Worm (Caenorhabditis elegans) whole organism, young adult: ENCODE data around the gene Y75B8A.63.
A peak's percentile ranks its signal among the peaks of the same experiment; 100 is the strongest.

Source experiments
- B0035.1 ChIP-seq: sonication (generic microtip); optimal IDR thresholded peaks from 2 replicates; lab custom pipeline; 2016; ENCODE audit warnings: missing genetic modification characterization, mild to moderate bottlenecking, missing compliant biosample characterization, missing genotype, missing genetic modification reagents
- B0336.3 ChIP-seq: fragments of 200-800 bp; sonication (Bioruptor generic); IDR thresholded peaks from 2 replicates; pipeline ENCODE4 v1.3.6; 2022; ENCODE audit warnings: missing genetic modification characterization, missing compliant biosample characterization
- D2030.7 ChIP-seq: fragments of 200-800 bp; sonication (Bioruptor generic); IDR thresholded peaks from 2 replicates; pipeline ENCODE4 v1.3.6; 2022; ENCODE audit warnings: missing genetic modification reagents, missing genetic modification characterization, missing compliant biosample characterization
- F23B12.7 ChIP-seq: sonication (generic microtip); optimal IDR thresholded peaks from 2 replicates; lab custom pipeline; 2017; ENCODE audit warnings: missing genetic modification characterization, mild to moderate bottlenecking, missing compliant biosample characterization, antibody characterized with exemption, moderate library complexity; ENCODE audit not compliant: insufficient read depth
- F33H1.4 ChIP-seq: fragments of 200-800 bp; sonication (Bioruptor generic); IDR thresholded peaks from 2 replicates; pipeline ENCODE4 v1.3.6; 2022; ENCODE audit warnings: missing genetic modification reagents, missing genetic modification characterization, missing compliant biosample characterization
- F49E8.2 ChIP-seq: sonication (generic microtip); optimal IDR thresholded peaks from 3 replicates; lab custom pipeline; 2017; ENCODE audit warnings: missing genetic modification characterization, mild to moderate bottlenecking, missing compliant biosample characterization, antibody characterized with exemption, moderate library complexity; ENCODE audit not compliant: insufficient read depth
- F55B11.4 ChIP-seq: sonication (generic microtip); optimal IDR thresholded peaks from 2 replicates; lab custom pipeline; 2016; ENCODE audit warnings: missing compliant biosample characterization, missing genetic modification characterization, borderline replicate concordance; ENCODE audit not compliant: insufficient read depth
- F57C9.4 ChIP-seq: sonication (generic microtip); optimal IDR thresholded peaks from 2 replicates; lab custom pipeline; 2017; ENCODE audit warnings: mild to moderate bottlenecking, missing genetic modification characterization, missing compliant biosample characterization
- K12H6.12 ChIP-seq: fragments of 200-800 bp; sonication (Bioruptor generic); optimal IDR thresholded peaks from 2 replicates; lab custom pipeline; 2018; ENCODE audit warnings: mild to moderate bottlenecking, missing genetic modification characterization, missing compliant biosample characterization
- Y53G8AR.9 ChIP-seq: fragments of 200-800 bp; sonication (Bioruptor generic); conservative IDR thresholded peaks from 2 replicates; pipeline ENCODE4 v1.3.6; 2022; ENCODE audit warnings: missing genetic modification reagents, missing genetic modification characterization, missing compliant biosample characterization
- Y95B8A.8 ChIP-seq: fragments of 200-800 bp; sonication (Bioruptor generic); IDR thresholded peaks from 2 replicates; pipeline ENCODE4 v1.3.6; 2022; ENCODE audit warnings: missing genetic modification reagents, missing genetic modification characterization, missing compliant biosample characterization
- ama-1 ChIP-seq, 3 experiments: fragments of 150-350 bp in 1 of 3; sonication (generic microtip) in 2 of 3; optimal IDR thresholded peaks; 2 replicates each; lab custom pipeline; 2014 to 2018; ENCODE audit warnings: missing biosample characterization in 2 of 3, missing genetic modification characterization in 2 of 3, missing genetic modification reagents in 2 of 3
- athp-1 ChIP-seq: sonication (generic microtip); optimal IDR thresholded peaks from 2 replicates; lab custom pipeline; 2017; ENCODE audit warnings: mild to moderate bottlenecking, missing genetic modification characterization, missing compliant biosample characterization
- attf-6 ChIP-seq: fragments of 200-800 bp; sonication (Bioruptor generic); IDR thresholded peaks from 2 replicates; pipeline ENCODE4 v1.3.6; 2022; ENCODE audit warnings: missing genetic modification reagents, missing genetic modification characterization, missing compliant biosample characterization
- ceh-27 ChIP-seq: fragments of 200-800 bp; sonication (Bioruptor generic); optimal IDR thresholded peaks from 2 replicates; lab custom pipeline; 2018; ENCODE audit warnings: mild to moderate bottlenecking, missing genetic modification characterization, moderate library complexity, missing compliant biosample characterization
- ceh-40 ChIP-seq: fragments of 200-800 bp; sonication (Bioruptor generic); IDR thresholded peaks from 2 replicates; pipeline ENCODE4 v1.3.6; 2022; ENCODE audit warnings: missing genetic modification characterization, missing compliant biosample characterization
- ceh-58 ChIP-seq: fragments of 200-800 bp; sonication (Bioruptor generic); IDR thresholded peaks from 2 replicates; pipeline ENCODE4 v1.3.6; 2022; ENCODE audit warnings: missing genetic modification characterization, missing compliant biosample characterization
- dox-1 ChIP-seq: fragments of 200-800 bp; sonication (Bioruptor generic); IDR thresholded peaks from 2 replicates; pipeline ENCODE4 v1.3.6; 2022; ENCODE audit warnings: missing genetic modification reagents, missing genetic modification characterization, missing compliant biosample characterization
- dpff-1 ChIP-seq: sonication (generic microtip); optimal IDR thresholded peaks from 2 replicates; lab custom pipeline; 2017; ENCODE audit warnings: mild to moderate bottlenecking, missing genetic modification characterization, missing compliant biosample characterization
- dpl-1 ChIP-seq: fragments of 150-350 bp; optimal IDR thresholded peaks from 2 replicates; lab custom pipeline; 2014; ENCODE audit warnings: missing biosample characterization, missing genetic modification reagents, missing genetic modification characterization
- ekl-4 ChIP-seq: fragments of 200-800 bp; sonication (Bioruptor generic); IDR thresholded peaks from 2 replicates; pipeline ENCODE4 v1.3.6; 2022; ENCODE audit warnings: missing genetic modification reagents, missing genetic modification characterization, missing compliant biosample characterization
- him-1 ChIP-seq: sonication (generic microtip); optimal IDR thresholded peaks from 2 replicates; lab custom pipeline; 2016; ENCODE audit warnings: missing genotype, missing genetic modification reagents, missing genetic modification characterization, missing compliant biosample characterization
- hmg-1.2 ChIP-seq: fragments of 200-800 bp; sonication (Bioruptor generic); IDR thresholded peaks from 2 replicates; pipeline ENCODE4 v1.3.6; 2022; ENCODE audit warnings: missing genetic modification reagents, missing genetic modification characterization, missing compliant biosample characterization
- hmg-20 ChIP-seq: fragments of 200-800 bp; sonication (Bioruptor generic); IDR thresholded peaks from 2 replicates; pipeline ENCODE4 v1.3.6; 2022; ENCODE audit warnings: missing genetic modification reagents, missing genetic modification characterization, missing compliant biosample characterization
- hrde-1 ChIP-seq: sonication (generic microtip); optimal IDR thresholded peaks from 2 replicates; lab custom pipeline; 2016; ENCODE audit warnings: missing genetic modification characterization, mild to moderate bottlenecking, missing compliant biosample characterization, moderate library complexity, missing genotype, missing genetic modification reagents, borderline replicate concordance
- lin-26 ChIP-seq: fragments of 200-800 bp; sonication (Bioruptor generic); IDR thresholded peaks from 2 replicates; pipeline ENCODE4 v1.3.6; 2022; ENCODE audit warnings: missing genetic modification reagents, missing genetic modification characterization, missing compliant biosample characterization
- lin-54 ChIP-seq: fragments of 200-800 bp; sonication (Bioruptor generic); optimal IDR thresholded peaks from 2 replicates; lab custom pipeline; 2018; ENCODE audit warnings: mild to moderate bottlenecking, missing genetic modification characterization, missing compliant biosample characterization
- lsl-1 ChIP-seq: fragments of 200-800 bp; sonication (Bioruptor generic); optimal IDR thresholded peaks from 2 replicates; lab custom pipeline; 2018; ENCODE audit warnings: mild to moderate bottlenecking, missing genetic modification characterization, moderate library complexity, missing compliant biosample characterization
- madf-10 ChIP-seq: sonication (generic microtip); optimal IDR thresholded peaks from 2 replicates; lab custom pipeline; 2016; ENCODE audit warnings: mild to moderate bottlenecking, missing genetic modification characterization, missing compliant biosample characterization
- madf-6 ChIP-seq: fragments of 200-800 bp; sonication (Bioruptor generic); IDR thresholded peaks from 2 replicates; pipeline ENCODE4 v1.3.6; 2022; ENCODE audit warnings: missing genetic modification reagents, missing genetic modification characterization, missing compliant biosample characterization
- madf-8 ChIP-seq: fragments of 200-800 bp; sonication (Bioruptor generic); conservative IDR thresholded peaks from 2 replicates; pipeline ENCODE4 v1.3.6; 2022; ENCODE audit warnings: missing genetic modification reagents, missing genetic modification characterization, missing compliant biosample characterization
- mxl-1 ChIP-seq: sonication (generic microtip); optimal IDR thresholded peaks from 2 replicates; lab custom pipeline; 2016; ENCODE audit warnings: missing genetic modification characterization, missing compliant biosample characterization
- nfyb-1 ChIP-seq: fragments of 200-800 bp; sonication (Bioruptor generic); IDR thresholded peaks from 2 replicates; pipeline ENCODE4 v1.3.6; 2022; ENCODE audit warnings: missing genetic modification reagents, missing genetic modification characterization, missing compliant biosample characterization
- rcor-1 ChIP-seq: fragments of 200-800 bp; sonication (Bioruptor generic); IDR thresholded peaks from 2 replicates; pipeline ENCODE4 v1.3.6; 2022; ENCODE audit warnings: missing genetic modification reagents, missing genetic modification characterization, missing compliant biosample characterization
- rec-8 ChIP-seq, 2 experiments: sonication (generic microtip); optimal IDR thresholded peaks; 2 replicates each; lab custom pipeline; 2016; ENCODE audit warnings: mild to moderate bottlenecking in 2 of 2, missing genetic modification characterization in 2 of 2, missing genetic modification reagents in 2 of 2, missing genotype in 2 of 2, missing biosample characterization in 1 of 2, missing compliant biosample characterization in 1 of 2, moderate library complexity in 1 of 2
- snpc-3.4 ChIP-seq: sonication (generic microtip); optimal IDR thresholded peaks from 2 replicates; lab custom pipeline; 2017; ENCODE audit warnings: missing genetic modification characterization, mild to moderate bottlenecking, missing compliant biosample characterization, antibody characterized with exemption, moderate library complexity, missing genotype, missing genetic modification reagents
- somi-1 ChIP-seq: fragments of 200-800 bp; sonication (Bioruptor generic); optimal IDR thresholded peaks from 2 replicates; lab custom pipeline; 2018; ENCODE audit warnings: mild to moderate bottlenecking, missing genetic modification characterization, missing compliant biosample characterization
- unc-130 ChIP-seq: sonication (generic microtip); optimal IDR thresholded peaks from 2 replicates; lab custom pipeline; 2016; ENCODE audit warnings: missing genetic modification reagents, missing genetic modification characterization, missing compliant biosample characterization
- xnd-1 ChIP-seq: sonication (generic microtip); optimal IDR thresholded peaks from 2 replicates; lab custom pipeline; 2016; ENCODE audit warnings: missing genotype, missing genetic modification reagents, missing genetic modification characterization, missing compliant biosample characterization
- zfh-2 ChIP-seq: fragments of 200-800 bp; sonication (Bioruptor generic); conservative IDR thresholded peaks from 2 replicates; pipeline ENCODE4 v1.3.6; 2022; ENCODE audit warnings: missing genetic modification reagents, missing genetic modification characterization, missing compliant biosample characterization
- zim-3 ChIP-seq: sonication (generic microtip); optimal IDR thresholded peaks from 2 replicates; lab custom pipeline; 2017; ENCODE audit warnings: mild to moderate bottlenecking, missing genetic modification characterization, moderate library complexity, missing compliant biosample characterization
- ztf-22 ChIP-seq: fragments of 200-800 bp; sonication (Bioruptor generic); optimal IDR thresholded peaks from 2 replicates; lab custom pipeline; 2018; ENCODE audit warnings: mild to moderate bottlenecking, missing genetic modification characterization, moderate library complexity, missing compliant biosample characterization
- ztf-28 ChIP-seq: fragments of 200-800 bp; sonication (Bioruptor generic); IDR thresholded peaks from 2 replicates; pipeline ENCODE4 v1.3.6; 2022; ENCODE audit warnings: missing genetic modification reagents, missing genetic modification characterization, missing compliant biosample characterization

The Y75B8A.63 gene

DNA sequence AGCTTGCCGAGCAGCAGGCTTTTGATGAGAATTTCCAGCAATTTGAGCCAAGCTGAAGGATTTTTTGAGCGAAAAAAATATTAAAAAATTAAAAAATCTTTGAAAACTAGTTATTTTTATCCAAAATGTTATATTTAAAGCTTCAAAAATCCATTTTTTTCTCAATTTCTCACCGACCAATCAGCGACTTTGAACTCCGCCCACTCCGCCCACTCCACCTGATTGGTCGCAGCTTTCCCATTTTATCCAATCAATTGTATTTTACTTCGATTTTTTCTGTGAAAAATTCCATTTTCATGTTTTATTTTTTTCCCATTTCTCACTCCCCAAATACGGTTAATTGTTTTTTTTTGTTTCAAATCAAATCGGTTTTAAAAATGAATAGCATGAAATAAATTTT, 17.2 kb downstream of the Y75B8A.63 start:
- TF ChIP-seq D2030.7 (GFP tag; lab: Robert Waterston, UW) (no peak), nfyb-1 (peak; percentile 89), him-1 (tag; lab: Kevin White, UChicago) (peak; percentile 52), snpc-3.4 (tag; lab: Kevin White, UChicago) (no peak)
- TF ChIP-seq, all 124 proteins: peak for 2

DNA sequence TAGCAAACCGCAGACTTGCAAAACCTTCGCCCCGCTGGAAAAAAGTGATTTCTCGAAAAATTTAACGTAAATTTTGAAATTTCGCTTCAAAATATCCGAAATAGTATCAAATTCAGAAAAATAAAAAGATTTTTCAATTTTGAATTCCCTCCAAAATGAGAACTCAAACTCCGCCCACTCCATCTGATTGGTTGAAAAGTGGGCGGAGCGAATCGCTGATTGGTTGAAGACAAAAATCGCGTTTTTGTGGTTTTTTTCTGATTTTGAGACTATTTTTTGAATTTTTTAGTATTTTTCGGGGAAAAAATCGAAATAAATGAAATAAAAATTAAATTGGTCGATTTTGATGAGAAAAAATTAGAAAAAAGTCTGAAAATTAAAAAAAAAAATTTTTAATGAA, 21.3 kb downstream of the Y75B8A.63 start:
- no peak for TF ChIP-seq lin-26 (GFP tag; lab: Robert Waterston, UW)
- no peak for TF ChIP-seq rec-8 (tag; optimal IDR thresholded peaks at IDR 0.05; lab: Kevin White, UChicago)
- TF ChIP-seq ceh-58 (GFP tag; lab: Robert Waterston, UW): no peak
- TF ChIP-seq him-1 (tag; lab: Kevin White, UChicago): no peak
- no peak for TF ChIP-seq F55B11.4 (tag; lab: Kevin White, UChicago)
- TF ChIP-seq rcor-1 (GFP tag; lab: Robert Waterston, UW): no peak
- no peak for TF ChIP-seq D2030.7 (GFP tag; lab: Robert Waterston, UW)
- no peak for TF ChIP-seq attf-6 (GFP tag; lab: Robert Waterston, UW)
- TF ChIP-seq ztf-22: no peak
- TF ChIP-seq zfh-2 (GFP tag; lab: Robert Waterston, UW): no peak
- no peak for TF ChIP-seq lsl-1 (GFP tag; lab: Kevin White, UChicago)
- TF ChIP-seq hrde-1 (tag; lab: Kevin White, UChicago): no peak

DNA sequence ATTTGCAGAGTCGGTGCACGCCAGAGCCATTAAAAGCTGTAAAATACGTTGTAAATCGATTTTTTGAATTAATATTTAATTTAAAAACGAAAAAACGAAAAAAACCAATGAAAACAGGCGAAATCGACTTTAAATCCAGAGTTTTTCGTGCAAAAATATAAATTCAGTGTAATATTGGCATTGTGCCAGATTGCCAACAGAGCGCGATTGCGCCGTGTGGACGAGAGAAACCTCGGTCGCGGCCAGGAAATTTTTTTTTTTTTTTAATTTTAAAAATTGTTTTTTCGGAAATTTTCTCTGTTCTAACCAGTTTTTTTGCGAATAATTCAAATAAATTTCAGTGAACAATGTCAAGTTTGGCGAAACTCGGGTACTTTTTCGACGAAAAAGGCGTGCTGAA, 23.6 kb downstream of the Y75B8A.63 start, which contains the start of the genes pph-4.1 and Y75B8A.31:
Gene pph-4.1, minus strand, starts transcription at position 36 of the 400 bp plus-strand sequence.
Gene Y75B8A.31, plus strand, starts transcription at position 342 of the 400 bp plus-strand sequence.
- TF ChIP-seq mxl-1 (tag; lab: Kevin White, UChicago): no peak
- peak; percentile 66 for TF ChIP-seq ceh-27 (GFP tag; lab: Kevin White, UChicago)
- 0 out of 2 replicates have a peak, but pooled peaks have one; percentile 15 for TF ChIP-seq hmg-20
- peak; percentile 85 for TF ChIP-seq madf-6
- TF ChIP-seq Y53G8AR.9 (GFP tag; lab: Robert Waterston, UW): peak; percentile 82
- peak; percentile 36 for TF ChIP-seq xnd-1 (tag; lab: Kevin White, UChicago)
- TF ChIP-seq Y95B8A.8: peak; percentile 70; the same call in 1 of the 2 replicates
- TF ChIP-seq dpl-1 (GFP tag; lab: Kevin White, UChicago): peak; percentile 11
- TF ChIP-seq B0035.1 (tag; lab: Kevin White, UChicago): no peak
- peak; percentile 61; the same call in 1 of the 2 replicates for TF ChIP-seq nfyb-1
- TF ChIP-seq ztf-28: peak; percentile 74; the same call in 1 of the 2 replicates
- no peak for TF ChIP-seq ceh-40
- TF ChIP-seq madf-8 (GFP tag; lab: Robert Waterston, UW): peak; percentile 41; the same call in 1 of the 2 replicates
- peak; percentile 19 for TF ChIP-seq athp-1 (tag; lab: Kevin White, UChicago)
- TF ChIP-seq dpff-1 (tag; lab: Kevin White, UChicago): no peak
- TF ChIP-seq dox-1: peak; percentile 93
- peak; percentile 70 for TF ChIP-seq F33H1.4 (GFP tag; lab: Robert Waterston, UW)
- peak; percentile 34 for TF ChIP-seq madf-10 (tag; lab: Kevin White, UChicago)
- peak; percentile 13 for TF ChIP-seq somi-1 (GFP tag; lab: Kevin White, UChicago)
- TF ChIP-seq F57C9.4: no peak
- TF ChIP-seq ama-1 (optimal IDR thresholded peaks at IDR 0.05; lab: Kevin White, UChicago): no peak
- TF ChIP-seq ama-1 (GFP tag; optimal IDR thresholded peaks at IDR 0.05; lab: Kevin White, UChicago): no peak
- TF ChIP-seq F49E8.2 (tag; lab: Kevin White, UChicago): no peak
- TF ChIP-seq hmg-1.2 (GFP tag; lab: Robert Waterston, UW): peak; percentile 43; the same call in 1 of the 2 replicates
- no peak for TF ChIP-seq zim-3
- peak; percentile 73 for TF ChIP-seq F23B12.7 (tag; lab: Kevin White, UChicago)
- 0 out of 2 replicates have a peak, but pooled peaks have one; percentile 71 for TF ChIP-seq ekl-4 (GFP tag; lab: Robert Waterston, UW)
- TF ChIP-seq K12H6.12 (tag; lab: Kevin White, UChicago): peak; percentile 29
- TF ChIP-seq lin-54 (GFP tag; lab: Kevin White, UChicago): peak; percentile 80
- TF ChIP-seq rec-8 (tag; optimal IDR thresholded peaks at IDR 0.05; lab: Kevin White, UChicago): peak; percentile 9 to 11
- TF ChIP-seq lsl-1 (GFP tag; lab: Kevin White, UChicago): peak; percentile 68
- TF ChIP-seq unc-130 (GFP tag; lab: Kevin White, UChicago): peak; percentile 58
- 0 out of 2 replicates have a peak, but pooled peaks have one; percentile 25 for TF ChIP-seq B0336.3 (GFP tag; lab: Robert Waterston, UW)
